Fruit fly (Drosophila melanogaster): ENCODE data around the gene CG12054.
A peak's percentile ranks its signal among the peaks of the same experiment; 100 is the strongest.

CG12054 gene

DNA sequence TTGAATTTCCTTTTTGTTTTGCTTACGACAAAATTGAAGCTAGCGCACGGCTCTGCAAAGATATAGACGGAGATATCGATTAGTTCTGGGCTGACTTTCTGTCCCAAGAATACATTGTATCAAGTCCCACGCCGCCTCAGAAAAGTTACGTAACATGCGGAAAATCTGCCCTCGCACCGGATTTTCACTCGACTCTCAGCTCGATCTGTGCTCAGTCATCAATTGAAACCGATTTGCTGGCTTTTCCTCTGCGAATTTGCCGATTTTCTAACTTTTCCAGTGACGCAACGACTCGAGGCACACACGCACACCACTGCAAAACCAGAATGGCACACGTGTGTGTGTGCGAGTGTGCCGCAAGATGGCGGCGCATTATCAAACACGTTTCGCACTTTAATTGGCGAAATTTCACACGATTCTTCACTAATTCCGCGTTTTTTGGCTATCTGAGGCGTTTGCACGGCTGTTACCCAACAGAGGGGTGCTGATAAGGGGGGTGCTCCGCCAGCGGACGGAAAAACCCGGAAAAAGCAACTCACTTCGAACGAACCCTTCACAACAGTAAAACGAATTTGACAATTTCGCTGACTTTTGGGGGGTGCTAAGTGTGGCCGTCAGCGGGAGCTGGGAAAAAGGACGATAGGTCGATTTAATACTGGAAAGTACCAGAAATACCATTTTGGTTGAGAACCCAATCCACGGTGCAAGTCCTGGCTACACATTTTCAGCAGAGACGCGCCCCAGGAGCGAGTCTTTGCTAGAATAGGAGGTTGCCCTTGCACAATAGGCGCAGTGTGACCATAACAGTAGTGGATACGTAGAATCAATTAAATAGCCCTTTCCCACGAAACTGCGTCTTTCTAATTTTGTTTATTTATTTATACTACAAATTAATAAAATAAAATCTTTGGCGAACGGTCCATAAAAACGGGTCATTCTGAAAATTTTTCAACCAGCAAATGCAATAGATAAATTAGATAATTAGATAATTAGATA lies 1.2 kb upstream of the CG12054 start, which contains the start of gene ATPsynC:
TSS of gene ATPsynC (minus strand) at position 634 of the 996 bp plus-strand sequence.
- no peak for TF ChIP-seq CG32121 (GFP tag; IDR thresholded peaks at IDR 0.05)
- TF ChIP-seq CG9948 (tag; optimal IDR thresholded peaks at IDR 0.05), result no peak
- no peak for TF ChIP-seq CG34367 (tag; optimal IDR thresholded peaks at IDR 0.05)
- peak; percentile 28 for TF ChIP-seq Snoo (tag; optimal IDR thresholded peaks at IDR 0.05)
- TF ChIP-seq CG4496 (GFP tag; IDR thresholded peaks at IDR 0.05), result no peak
- peak; percentile 60 for TF ChIP-seq EcR (GFP tag; optimal IDR thresholded peaks at IDR 0.05)
- no peak for TF ChIP-seq CG15710 (tag; optimal IDR thresholded peaks at IDR 0.05)
- peak; percentile 10 for TF ChIP-seq CG17806 (tag; optimal IDR thresholded peaks at IDR 0.05)
- peak; percentile 11 for TF ChIP-seq CG8159 (tag; optimal IDR thresholded peaks at IDR 0.05)
- no peak for TF ChIP-seq gl (tag; optimal IDR thresholded peaks at IDR 0.05)
- TF ChIP-seq Ets98B (GFP tag; IDR thresholded peaks at IDR 0.05), result no peak
- no peak for TF ChIP-seq CG8301 (tag; optimal IDR thresholded peaks at IDR 0.05)

- TF ChIP-seq CG34367 (tag; optimal IDR thresholded peaks at IDR 0.05) (peak; percentile 79), Pif1A (GFP tag; optimal IDR thresholded peaks at IDR 0.05) (peak; percentile 61), CG8159 (tag; optimal IDR thresholded peaks at IDR 0.05) (peak; percentile 58), EcR (GFP tag; optimal IDR thresholded peaks at IDR 0.05) (peak; percentile 88), CG4496 (GFP tag; IDR thresholded peaks at IDR 0.05) (no peak), Ets98B (GFP tag; IDR thresholded peaks at IDR 0.05) (no peak), CG9948 (tag; optimal IDR thresholded peaks at IDR 0.05) (peak; percentile 57), CG12605 (GFP tag; IDR thresholded peaks at IDR 0.05) (no peak), CG8301 (tag; optimal IDR thresholded peaks at IDR 0.05) (peak; percentile 71), Pif1B (GFP tag; optimal IDR thresholded peaks at IDR 0.05) (peak; percentile 71), fd96Ca (GFP tag; IDR thresholded peaks at IDR 0.05) (no peak), Snoo (tag; optimal IDR thresholded peaks at IDR 0.05) (peak; percentile 60), CG15710 (tag; optimal IDR thresholded peaks at IDR 0.05) (peak; percentile 72), CG17806 (tag; optimal IDR thresholded peaks at IDR 0.05) (peak; percentile 16), gl (tag; optimal IDR thresholded peaks at IDR 0.05) (peak; percentile 90), CG13204 (GFP tag; optimal IDR thresholded peaks at IDR 0.05) (peak; percentile 90), CG14655 (GFP tag; optimal IDR thresholded peaks at IDR 0.05) (peak; percentile 85)
These were observed 990 bp downstream of the CG12054 start for dm6 chr3R:31221337-31222047.

dm6 chr3R:31222125-31222889 lies 1.8 kb downstream of the CG12054 start:
- TF ChIP-seq CG4496 (GFP tag; IDR thresholded peaks at IDR 0.05) (no peak), CG17806 (tag; optimal IDR thresholded peaks at IDR 0.05) (peak; percentile 48), Pif1B (GFP tag; optimal IDR thresholded peaks at IDR 0.05) (no peak), CG9948 (tag; optimal IDR thresholded peaks at IDR 0.05) (peak; percentile 56), Ets98B (GFP tag; IDR thresholded peaks at IDR 0.05) (no peak), CG10348 (GFP tag; IDR thresholded peaks at IDR 0.05) (no peak), CG12605 (GFP tag; IDR thresholded peaks at IDR 0.05) (no peak), CG34367 (tag; optimal IDR thresholded peaks at IDR 0.05) (peak; percentile 67), D1 (tag; optimal IDR thresholded peaks at IDR 0.05) (no peak), Pif1A (GFP tag; optimal IDR thresholded peaks at IDR 0.05) (peak; percentile 59), CG13204 (GFP tag; optimal IDR thresholded peaks at IDR 0.05) (no peak), CG15710 (tag; optimal IDR thresholded peaks at IDR 0.05) (peak; percentile 62), EcR (GFP tag; optimal IDR thresholded peaks at IDR 0.05) (no peak), rn (GFP tag; IDR thresholded peaks at IDR 0.05) (no peak), Snoo (tag; optimal IDR thresholded peaks at IDR 0.05) (peak; percentile 60), gl (tag; optimal IDR thresholded peaks at IDR 0.05) (no peak), CG14655 (GFP tag; optimal IDR thresholded peaks at IDR 0.05) (peak; percentile 54), CG8159 (tag; optimal IDR thresholded peaks at IDR 0.05) (peak; percentile 72), CG8301 (tag; optimal IDR thresholded peaks at IDR 0.05) (peak; percentile 51), CG32121 (GFP tag; IDR thresholded peaks at IDR 0.05) (no peak), fd96Ca (GFP tag; IDR thresholded peaks at IDR 0.05) (no peak)

DNA sequence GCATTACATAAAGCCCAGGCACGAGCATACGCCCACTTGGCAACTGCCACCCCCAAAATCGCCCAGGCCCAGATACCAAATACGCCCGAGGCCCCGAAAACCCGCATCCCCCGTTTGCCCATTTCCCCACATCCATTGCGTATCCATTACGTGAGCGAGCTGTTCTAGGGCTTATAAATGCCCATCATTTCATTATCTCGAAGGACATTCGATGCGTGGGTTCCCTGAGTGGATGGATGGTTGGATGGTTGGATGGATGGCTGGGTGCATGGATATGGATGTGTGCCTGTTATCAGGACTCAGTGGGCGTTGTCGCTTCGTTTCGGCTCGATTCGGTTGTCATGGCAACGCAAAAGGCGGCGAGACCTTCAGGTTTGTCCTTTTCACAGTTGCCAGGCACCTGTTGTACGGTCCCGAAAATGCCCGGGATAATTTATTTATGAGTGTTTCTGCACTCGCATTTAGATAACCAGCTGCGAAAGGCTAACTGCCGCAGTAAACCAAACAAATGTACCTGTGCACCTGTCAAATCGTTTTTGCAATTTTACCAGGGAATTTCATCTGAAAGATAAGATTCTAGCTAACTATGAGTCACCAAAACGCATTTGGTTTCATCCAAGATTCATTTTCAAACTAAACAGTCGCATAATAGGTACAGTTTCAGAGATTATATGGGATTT lies 2.5 kb downstream of the CG12054 start:
- TF ChIP-seq CG10348 (GFP tag; IDR thresholded peaks at IDR 0.05) (no peak), Ets98B (GFP tag; IDR thresholded peaks at IDR 0.05) (no peak), EcR (GFP tag; optimal IDR thresholded peaks at IDR 0.05) (no peak), CG32121 (GFP tag; IDR thresholded peaks at IDR 0.05) (no peak), Pif1B (GFP tag; optimal IDR thresholded peaks at IDR 0.05) (no peak), fd96Ca (GFP tag; IDR thresholded peaks at IDR 0.05) (no peak), Pif1A (GFP tag; optimal IDR thresholded peaks at IDR 0.05) (no peak), rn (GFP tag; IDR thresholded peaks at IDR 0.05) (no peak), CG13204 (GFP tag; optimal IDR thresholded peaks at IDR 0.05) (no peak), D1 (tag; optimal IDR thresholded peaks at IDR 0.05) (no peak), CG4496 (GFP tag; IDR thresholded peaks at IDR 0.05) (no peak), CG17806 (tag; optimal IDR thresholded peaks at IDR 0.05) (no peak), Snoo (tag; optimal IDR thresholded peaks at IDR 0.05) (no peak), gl (tag; optimal IDR thresholded peaks at IDR 0.05) (no peak), CG9948 (tag; optimal IDR thresholded peaks at IDR 0.05) (no peak), CG8301 (tag; optimal IDR thresholded peaks at IDR 0.05) (no peak), CG8159 (tag; optimal IDR thresholded peaks at IDR 0.05) (no peak), CG14655 (GFP tag; optimal IDR thresholded peaks at IDR 0.05) (no peak)
